Worm (Caenorhabditis elegans): Measurements from ENCODE around the gene mrpl-53.

- TF ChIP-seq lin-13 (GFP tag; optimal IDR thresholded peaks at IDR 0.05): no peak
- TF ChIP-seq ztf-1 (GFP tag; conservative IDR thresholded peaks at IDR 0.05): no peak
- TF ChIP-seq ama-1 (optimal IDR thresholded peaks at IDR 0.05): no peak
- no peak for TF ChIP-seq F13H6.1 (tag; optimal IDR thresholded peaks at IDR 0.05)
- no peak for TF ChIP-seq egl-27 (tag; optimal IDR thresholded peaks at IDR 0.05)
- TF ChIP-seq R02D3.7 (tag; optimal IDR thresholded peaks at IDR 0.05): no peak
- TF ChIP-seq alr-1 (tag; optimal IDR thresholded peaks at IDR 0.05): no peak
These were observed 5.1 kb downstream of the mrpl-53 start for ce11 chrII:9602566-9602965.
